Fruit fly (Drosophila melanogaster) whole organism, embryonic: ENCODE measurements around the gene Wdr62.

Experiments used
- Bteb2 ChIP-seq: fragments of 200-800 bp; sonication (Bioruptor generic); optimal IDR thresholded peaks from 2 replicates; lab custom pipeline; 2016; ENCODE audit warnings: missing biosample characterization, missing genetic modification characterization
- CG10267 ChIP-seq: fragments of 200-800 bp; sonication (Bioruptor generic); optimal IDR thresholded peaks from 2 replicates; lab custom pipeline; 2018; ENCODE audit warnings: missing biosample characterization, mild to moderate bottlenecking, missing genetic modification characterization, moderate library complexity
- CG13424 ChIP-seq: fragments of 200-800 bp; sonication (Bioruptor generic); optimal IDR thresholded peaks from 2 replicates; lab custom pipeline; 2019; ENCODE audit warnings: missing biosample characterization, mild to moderate bottlenecking, missing genetic modification characterization, moderate library complexity
- CG16813 ChIP-seq: fragments of 200-800 bp; sonication (Bioruptor generic); IDR thresholded peaks from 3 replicates; pipeline ENCODE4 v1.3.6; 2022; ENCODE audit warnings: missing biosample characterization, missing genetic modification characterization; ENCODE audit not compliant: partially characterized antibody
- CG2199 ChIP-seq: fragments of 200-800 bp; sonication (Bioruptor generic); IDR thresholded peaks from 3 replicates; pipeline ENCODE4 v1.3.6; 2022; ENCODE audit warnings: missing biosample characterization, missing genetic modification characterization
- CG2202 ChIP-seq: fragments of 200-800 bp; sonication (Bioruptor generic); optimal IDR thresholded peaks from 2 replicates; lab custom pipeline; 2018; ENCODE audit warnings: missing biosample characterization, mild to moderate bottlenecking, missing genetic modification characterization
- CG2875 ChIP-seq: fragments of 200-800 bp; sonication (Bioruptor generic); optimal IDR thresholded peaks from 2 replicates; lab custom pipeline; 2017; ENCODE audit warnings: missing biosample characterization, mild to moderate bottlenecking, missing genetic modification characterization, missing genetic modification reagents
- CG30403 ChIP-seq: fragments of 200-800 bp; sonication (Bioruptor generic); optimal IDR thresholded peaks from 3 replicates; lab custom pipeline; 2016; ENCODE audit warnings: missing biosample characterization, missing genetic modification characterization
- CG34224 ChIP-seq: fragments of 200-800 bp; sonication (Bioruptor generic); IDR thresholded peaks from 3 replicates; pipeline ENCODE4 v1.3.6; 2022; ENCODE audit warnings: missing biosample characterization, missing genetic modification characterization; ENCODE audit not compliant: partially characterized antibody
- CG3838 ChIP-seq: fragments of 200-800 bp; sonication (Bioruptor generic); optimal IDR thresholded peaks from 3 replicates; lab custom pipeline; 2016; ENCODE audit warnings: missing biosample characterization, missing genetic modification characterization
- CG8290 ChIP-seq, 3 experiments: fragments of 200-800 bp; sonication (Bioruptor generic); optimal IDR thresholded peaks; 2 replicates each; lab custom pipeline; 2016 to 2019; ENCODE audit warnings: missing biosample characterization in 3 of 3, missing genetic modification characterization in 3 of 3, mild to moderate bottlenecking in 2 of 3, moderate library complexity in 1 of 3
- CG8388 ChIP-seq: fragments of 200-800 bp; sonication (Bioruptor generic); optimal IDR thresholded peaks from 2 replicates; lab custom pipeline; 2019; ENCODE audit warnings: missing biosample characterization, mild to moderate bottlenecking, missing genetic modification characterization, moderate library complexity
- CkIIα-i1 ChIP-seq: fragments of 200-800 bp; sonication (Bioruptor generic); IDR thresholded peaks from 2 replicates; pipeline ENCODE4 v1.3.6; 2022; ENCODE audit warnings: missing biosample characterization, missing genetic modification characterization
- D ChIP-seq, 2 experiments: fragments of 200-800 bp in 1 of 2; fragments of >200 bp in 1 of 2; sonication (Bioruptor generic) in 1 of 2; optimal IDR thresholded peaks; 2 replicates in 1 of 2; 3 replicates in 1 of 2; lab custom pipeline; 2017; ENCODE audit warnings: mild to moderate bottlenecking in 1 of 2, missing biosample characterization in 1 of 2, missing genetic modification characterization in 1 of 2, missing genetic modification reagents in 1 of 2
- Dad ChIP-seq: fragments of 200-800 bp; sonication (Bioruptor generic); optimal IDR thresholded peaks from 3 replicates; lab custom pipeline; 2016; ENCODE audit warnings: missing biosample characterization, missing genetic modification characterization
- Deaf1 ChIP-seq: fragments of 200-800 bp; optimal IDR thresholded peaks from 3 replicates; lab custom pipeline; 2019; ENCODE audit warnings: missing biosample characterization, mild to moderate bottlenecking, missing genetic modification characterization, moderate library complexity
- Dip2 ChIP-seq: fragments of 200-800 bp; sonication (Bioruptor generic); IDR thresholded peaks from 2 replicates; pipeline ENCODE4 v1.3.6; 2022; ENCODE audit warnings: missing biosample characterization, missing genetic modification characterization
- Doc2 ChIP-seq: fragments of 200-800 bp; sonication (Bioruptor generic); IDR thresholded peaks from 2 replicates; pipeline ENCODE4 v1.3.6; 2022; ENCODE audit warnings: missing biosample characterization, missing genetic modification characterization
- E2f1 ChIP-seq: fragments of 200-800 bp; sonication (Bioruptor generic); IDR thresholded peaks from 2 replicates; pipeline ENCODE4 v1.3.6; 2022; ENCODE audit warnings: missing biosample characterization, missing genetic modification characterization
- Gsc ChIP-seq: fragments of 200-800 bp; sonication (Bioruptor generic); IDR thresholded peaks from 2 replicates; pipeline ENCODE4 v1.3.6; 2022; ENCODE audit warnings: missing biosample characterization, missing genetic modification characterization
- HLH3B ChIP-seq: fragments of 200-800 bp; sonication (Bioruptor generic); IDR thresholded peaks from 2 replicates; pipeline ENCODE4 v1.3.6; 2022; ENCODE audit warnings: missing biosample characterization, missing genetic modification characterization
- Hmr ChIP-seq: fragments of 200-800 bp; sonication (Bioruptor generic); optimal IDR thresholded peaks from 3 replicates; lab custom pipeline; 2017; ENCODE audit warnings: mild to moderate bottlenecking, missing biosample characterization, missing genetic modification reagents, missing genetic modification characterization
- Lpt ChIP-seq: fragments of >200 bp; optimal IDR thresholded peaks from 2 replicates; lab custom pipeline; 2018; ENCODE audit warnings: missing biosample characterization, missing genetic modification characterization
- Med ChIP-seq: fragments of 200-800 bp; sonication (Bioruptor generic); peaks from one replicate; lab custom pipeline; 2016; ENCODE audit warnings: missing biosample characterization, missing genetic modification characterization, mild to moderate bottlenecking, inconsistent platforms, moderate library complexity
- NfI ChIP-seq: fragments of 200-800 bp; sonication (Bioruptor generic); optimal IDR thresholded peaks from 3 replicates; lab custom pipeline; 2018; ENCODE audit warnings: missing biosample characterization, mild to moderate bottlenecking, missing genetic modification characterization, moderate library complexity
- Rx ChIP-seq: fragments of 200-800 bp; sonication (Bioruptor generic); IDR thresholded peaks from 2 replicates; pipeline ENCODE4 v1.3.6; 2022; ENCODE audit warnings: missing biosample characterization, missing genetic modification characterization
- Xrp1 ChIP-seq: fragments of 200-800 bp; sonication (Bioruptor generic); IDR thresholded peaks from 2 replicates; pipeline ENCODE4 v1.3.6; 2022; ENCODE audit warnings: missing biosample characterization, missing genetic modification characterization
- bigmax ChIP-seq: fragments of 200-800 bp; sonication (Bioruptor generic); optimal IDR thresholded peaks from 2 replicates; lab custom pipeline; 2018; ENCODE audit warnings: missing biosample characterization, mild to moderate bottlenecking, missing genetic modification characterization
- ci ChIP-seq: fragments of 200-800 bp; sonication (Bioruptor generic); IDR thresholded peaks from 3 replicates; pipeline ENCODE4 v1.3.6; 2022; ENCODE audit warnings: missing biosample characterization, missing genetic modification characterization
- fd102C ChIP-seq: fragments of 200-800 bp; sonication (Bioruptor generic); optimal IDR thresholded peaks from 2 replicates; lab custom pipeline; 2018; ENCODE audit warnings: missing biosample characterization, mild to moderate bottlenecking, missing genetic modification characterization, moderate library complexity
- kay ChIP-seq: fragments of 200-800 bp; sonication (Bioruptor generic); optimal IDR thresholded peaks from 2 replicates; lab custom pipeline; 2016; ENCODE audit warnings: missing biosample characterization, missing genetic modification characterization
- lilli ChIP-seq: fragments of 200-800 bp; sonication (Bioruptor generic); optimal IDR thresholded peaks from 3 replicates; lab custom pipeline; 2016; ENCODE audit warnings: missing biosample characterization, missing genetic modification characterization
- nerfin-2 ChIP-seq: fragments of 200-800 bp; sonication (Bioruptor generic); IDR thresholded peaks from 2 replicates; pipeline ENCODE4 v1.3.6; 2022; ENCODE audit warnings: missing biosample characterization, missing genetic modification characterization; ENCODE audit not compliant: partially characterized antibody
- otp ChIP-seq: fragments of 200-800 bp; sonication (Bioruptor generic); IDR thresholded peaks from 3 replicates; pipeline ENCODE4, ENCODE4 v1.3.6; 2022; ENCODE audit warnings: missing biosample characterization, missing genetic modification characterization
- peb ChIP-seq: fragments of 200-800 bp; sonication (Bioruptor generic); IDR thresholded peaks from 2 replicates; pipeline ENCODE4 v1.3.6; 2022; ENCODE audit warnings: missing biosample characterization, missing genetic modification characterization
- prd ChIP-seq, 3 experiments: fragments of >200 bp in 2 of 3; fragments of 200-800 bp in 1 of 3; sonication (Bioruptor generic) in 1 of 3; optimal IDR thresholded peaks in 2 of 3; IDR thresholded peaks in 1 of 3; 2 replicates in 2 of 3; 3 replicates in 1 of 3; pipeline versions ENCODE4 v1.3.6 to Lab custom; 2017 to 2022; ENCODE audit warnings: missing biosample characterization in 1 of 3, missing genetic modification characterization in 1 of 3
- ranshi ChIP-seq: fragments of 200-800 bp; sonication (Bioruptor generic); IDR thresholded peaks from 2 replicates; pipeline ENCODE4 v1.3.6; 2022; ENCODE audit warnings: missing biosample characterization, missing genetic modification characterization
- repo ChIP-seq: fragments of 200-800 bp; sonication (Bioruptor generic); optimal IDR thresholded peaks from 2 replicates; lab custom pipeline; 2016; ENCODE audit warnings: missing biosample characterization, missing genetic modification characterization
- sc ChIP-seq, 3 experiments: fragments of >200 bp in 2 of 3; fragments of 200-800 bp in 1 of 3; sonication (Bioruptor generic) in 1 of 3; optimal IDR thresholded peaks; 2 replicates in 2 of 3; 3 replicates in 1 of 3; lab custom pipeline; 2017; ENCODE audit warnings: mild to moderate bottlenecking in 1 of 3, missing biosample characterization in 1 of 3, missing genetic modification characterization in 1 of 3, missing genetic modification reagents in 1 of 3
- sd ChIP-seq: fragments of 200-800 bp; sonication (Bioruptor generic); optimal IDR thresholded peaks from 3 replicates; lab custom pipeline; 2018; ENCODE audit warnings: missing biosample characterization, mild to moderate bottlenecking, missing genetic modification characterization, moderate library complexity
- ssp ChIP-seq: fragments of 200-800 bp; sonication (Bioruptor generic); IDR thresholded peaks from 2 replicates; pipeline ENCODE4 v1.3.6; 2022; ENCODE audit warnings: missing biosample characterization, missing genetic modification characterization
- stc ChIP-seq: fragments of 200-800 bp; sonication (Bioruptor generic); IDR thresholded peaks from 2 replicates; pipeline ENCODE4 v1.3.6; 2022; ENCODE audit warnings: missing biosample characterization, missing genetic modification characterization
- tio ChIP-seq: fragments of 200-800 bp; sonication (Bioruptor generic); optimal IDR thresholded peaks from 2 replicates; lab custom pipeline; 2017; ENCODE audit warnings: missing biosample characterization, missing genetic modification characterization, inconsistent platforms
- tll ChIP-seq, 2 experiments: fragments of 200-800 bp in 1 of 2; fragments of >200 bp in 1 of 2; sonication (Bioruptor generic) in 1 of 2; optimal IDR thresholded peaks; 2 replicates each; lab custom pipeline; 2017 to 2019; ENCODE audit warnings: missing biosample characterization in 2 of 2, missing genetic modification characterization in 2 of 2, mild to moderate bottlenecking in 1 of 2, moderate library complexity in 1 of 2
- yki ChIP-seq: fragments of >200 bp; optimal IDR thresholded peaks from 3 replicates; lab custom pipeline; 2018
- z ChIP-seq: fragments of 200-800 bp; sonication (Bioruptor generic); IDR thresholded peaks from 3 replicates; pipeline ENCODE4 v1.3.6; 2022; ENCODE audit warnings: missing biosample characterization, missing genetic modification characterization

Wdr62 gene

DNA sequence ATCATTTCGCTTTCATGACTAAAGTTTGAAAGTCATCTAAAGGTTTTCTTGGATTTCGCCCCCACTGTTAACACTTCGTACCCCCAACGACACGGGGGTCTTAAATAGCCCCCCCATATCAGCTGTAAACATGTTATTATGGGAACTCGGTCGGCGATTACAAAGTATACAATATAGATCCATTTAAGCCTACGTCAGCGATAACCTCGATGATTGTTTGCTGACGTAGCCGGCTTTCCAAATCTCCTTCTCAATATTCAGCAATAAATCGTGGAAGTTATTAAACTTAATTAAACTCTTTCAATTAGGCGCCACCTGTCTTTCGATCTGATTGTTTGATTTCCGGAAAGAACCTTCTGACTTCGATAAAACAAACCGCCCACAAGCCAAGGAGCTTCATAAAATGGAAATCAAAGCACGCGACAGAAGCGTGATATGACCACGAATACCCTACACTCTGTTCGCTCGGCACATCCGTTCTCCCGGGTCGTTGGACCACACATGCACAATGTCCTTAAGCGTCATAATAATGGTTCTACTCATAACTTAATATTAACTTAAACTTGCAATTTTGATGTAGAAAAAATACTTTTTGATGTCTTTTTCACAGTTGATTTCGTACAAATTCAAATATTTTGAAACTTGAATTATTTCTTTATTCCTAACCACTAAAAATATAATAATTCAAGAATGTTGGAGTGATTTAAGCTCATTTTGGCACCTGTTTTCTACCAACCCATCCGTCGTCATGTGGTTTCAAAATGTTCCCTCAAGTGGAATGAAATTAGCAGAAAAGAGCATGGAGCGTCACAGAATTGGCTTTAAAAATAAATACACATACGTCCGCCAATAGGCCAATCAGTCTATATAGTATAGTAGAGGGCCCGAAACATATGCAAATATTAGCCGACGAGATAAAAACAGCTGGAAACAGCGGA is 102.2 kb downstream of the Wdr62 start (continued):
- TF ChIP-seq CG30403 (GFP tag; lab: Kevin White, UChicago) (peak; percentile 65), yki (lab: Kevin White, UChicago) (no peak), Doc2 (GFP tag; lab: Robert Waterston, UW) (no peak), Rx (GFP tag; lab: Robert Waterston, UW) (no peak; the same call in 1 of the 2 replicates), Gsc (GFP tag; lab: Robert Waterston, UW) (no peak), Med (GFP tag; lab: Kevin White, UChicago) (peak; percentile 92), CG13424 (peak; percentile 55), repo (GFP tag; lab: Kevin White, UChicago) (peak; percentile 19), D (optimal IDR thresholded peaks at IDR 0.05; lab: Kevin White, UChicago) (no peak), D (GFP tag; optimal IDR thresholded peaks at IDR 0.05; lab: Kevin White, UChicago) (no peak), Hmr (GFP tag; lab: Kevin White, UChicago) (peak; percentile 73), E2f1 (GFP tag; lab: Robert Waterston, UW) (peak; percentile 23; the same call in 1 of the 2 replicates), CkIIα-i1 (GFP tag; lab: Robert Waterston, UW) (no peak), Lpt (GFP tag; lab: Kevin White, UChicago) (no peak), HLH3B (GFP tag; lab: Robert Waterston, UW) (peak; percentile 58; the same call in 1 of the 2 replicates), stc (no peak), otp (GFP tag; lab: Robert Waterston, UW) (0 out of 3 replicates have a peak, but pooled peaks have one; percentile 49), kay (GFP tag; lab: Kevin White, UChicago) (no peak), CG2202 (tag; lab: Kevin White, UChicago) (no peak), z (no peak), CG16813 (GFP tag; lab: Robert Waterston, UW) (no peak), Dad (GFP tag; lab: Kevin White, UChicago) (peak; percentile 11), lilli (GFP tag; lab: Kevin White, UChicago) (peak; percentile 72), prd (optimal IDR thresholded peaks at IDR 0.05; lab: Kevin White, UChicago) (no peak), prd (GFP tag; IDR thresholded peaks at IDR 0.05; lab: Robert Waterston, UW) (peak; percentile 49; the same call in 1 of the 3 replicates), Dip2 (GFP tag; lab: Robert Waterston, UW) (no peak), nerfin-2 (GFP tag; lab: Robert Waterston, UW) (no peak), fd102C (no peak), CG2199 (GFP tag; lab: Robert Waterston, UW) (no peak), peb (GFP tag; lab: Robert Waterston, UW) (no peak; the same call in 1 of the 2 replicates), sd (tag; lab: Kevin White, UChicago) (peak; percentile 17), CG34224 (no peak), ssp (GFP tag; lab: Robert Waterston, UW) (no peak), tio (GFP tag; lab: Kevin White, UChicago) (no peak), ci (GFP tag; lab: Robert Waterston, UW) (0 out of 3 replicates have a peak, but pooled peaks have one; percentile 38), CG2875 (no peak), NfI (GFP tag; lab: Kevin White, UChicago) (peak; percentile 57), bigmax (GFP tag; lab: Kevin White, UChicago) (no peak), CG8388 (GFP tag; lab: Kevin White, UChicago) (no peak), CG10267 (tag; lab: Kevin White, UChicago) (peak; percentile 4), CG3838 (GFP tag; lab: Kevin White, UChicago) (no peak), Deaf1 (peak; percentile 25), ranshi (GFP tag; lab: Robert Waterston, UW) (0 out of 2 replicates have a peak, but pooled peaks have one; percentile 24), Xrp1 (GFP tag; lab: Robert Waterston, UW) (peak; percentile 49; the same call in 1 of the 2 replicates), Bteb2 (no peak), sc (optimal IDR thresholded peaks at IDR 0.05; lab: Kevin White, UChicago) (no peak), sc (GFP tag; optimal IDR thresholded peaks at IDR 0.05; lab: Kevin White, UChicago) (no peak), tll (GFP tag; optimal IDR thresholded peaks at IDR 0.05; lab: Kevin White, UChicago) (no peak), CG8290 (GFP tag; optimal IDR thresholded peaks at IDR 0.05; lab: Kevin White, UChicago) (no peak), CG8290 (tag; optimal IDR thresholded peaks at IDR 0.05; lab: Kevin White, UChicago) (peak in 1 of 2 experiments; percentile 73)
